Worm (Caenorhabditis elegans): ENCODE data around the gene ctf-4.

- TF ChIP-seq ztf-11 (tag; optimal IDR thresholded peaks at IDR 0.05) (no peak), hlh-30 (tag; optimal IDR thresholded peaks at IDR 0.05; ENCODE audit: insufficient read depth) (no peak), fos-1 (tag; optimal IDR thresholded peaks at IDR 0.05) (no peak), ces-1 (GFP tag; optimal IDR thresholded peaks at IDR 0.05) (no peak), nhr-6 (tag; optimal IDR thresholded peaks at IDR 0.05) (no peak), lin-39 (tag; optimal IDR thresholded peaks at IDR 0.05) (no peak), zfp-2 (tag; optimal IDR thresholded peaks at IDR 0.05) (no peak), arid-1 (GFP tag; conservative IDR thresholded peaks at IDR 0.05) (no peak), pqm-1 (tag; optimal IDR thresholded peaks at IDR 0.05) (no peak), rbr-2 (tag; optimal IDR thresholded peaks at IDR 0.05) (no peak), D1046.2 (GFP tag; IDR thresholded peaks at IDR 0.05) (no peak)
Measured at ce11 chrV:10970070-10970469, 4.7 kb upstream of the ctf-4 start, which contains the start of gene F17C11.22.

Measured in whole organism, L4 larva.